Worm (Caenorhabditis elegans): Measurements from ENCODE around the gene col-164.

The col-164 gene

ce11 chrX:2078822-2079221 lies 14.4 kb upstream of the col-164 start:
- no peak for TF ChIP-seq rnt-1 (tag; optimal IDR thresholded peaks at IDR 0.05)
- TF ChIP-seq tlp-1 (tag; optimal IDR thresholded peaks at IDR 0.05): no peak
- TF ChIP-seq zag-1 (tag; optimal IDR thresholded peaks at IDR 0.05): no peak
- peak; percentile 51 for TF ChIP-seq nhr-47 (tag; optimal IDR thresholded peaks at IDR 0.05)
- no peak for TF ChIP-seq nhr-20 (tag; optimal IDR thresholded peaks at IDR 0.05)
- no peak for TF ChIP-seq lin-14 (GFP tag; optimal IDR thresholded peaks at IDR 0.05)
- TF ChIP-seq unc-30 (tag; optimal IDR thresholded peaks at IDR 0.05): no peak
- TF ChIP-seq snpc-4 (tag; optimal IDR thresholded peaks at IDR 0.05): no peak
- TF ChIP-seq grh-1 (GFP tag; IDR thresholded peaks at IDR 0.05): no peak
- TF ChIP-seq jun-1 (tag; optimal IDR thresholded peaks at IDR 0.05): no peak
- peak; percentile 84 for TF ChIP-seq dsc-1 (tag; optimal IDR thresholded peaks at IDR 0.05)
- TF ChIP-seq aha-1 (tag; optimal IDR thresholded peaks at IDR 0.05): no peak
- TF ChIP-seq fkh-4 (tag; optimal IDR thresholded peaks at IDR 0.05; ENCODE audit: borderline replicate concordance): no peak
- TF ChIP-seq fos-1 (tag; optimal IDR thresholded peaks at IDR 0.05): no peak
- no peak for TF ChIP-seq pag-3 (tag; optimal IDR thresholded peaks at IDR 0.05; ENCODE audit: borderline replicate concordance, insufficient read depth)
- no peak for TF ChIP-seq nhr-77 (tag; optimal IDR thresholded peaks at IDR 0.05)
- TF ChIP-seq lin-39 (tag; optimal IDR thresholded peaks at IDR 0.05): no peak
- TF ChIP-seq unc-98 (GFP tag; IDR thresholded peaks at IDR 0.05): no peak
- peak; percentile 74 for TF ChIP-seq fkh-8 (tag; optimal IDR thresholded peaks at IDR 0.05)
- TF ChIP-seq efl-3 (GFP tag; optimal IDR thresholded peaks at IDR 0.05): no peak
- TF ChIP-seq lir-3 (tag; optimal IDR thresholded peaks at IDR 0.05; ENCODE audit: poor library complexity): no peak
- no peak for TF ChIP-seq C16A3.4 (tag; optimal IDR thresholded peaks at IDR 0.05)
- TF ChIP-seq ceh-82 (tag; optimal IDR thresholded peaks at IDR 0.05): no peak
- peak; percentile 19 for TF ChIP-seq nhr-11 (tag; optimal IDR thresholded peaks at IDR 0.05)
- TF ChIP-seq ceh-8 (GFP tag; optimal IDR thresholded peaks at IDR 0.05): no peak
- no peak for TF ChIP-seq ces-1 (GFP tag; optimal IDR thresholded peaks at IDR 0.05)
- no peak for TF ChIP-seq tbx-2 (tag; optimal IDR thresholded peaks at IDR 0.05)
- TF ChIP-seq egl-27 (tag; optimal IDR thresholded peaks at IDR 0.05): no peak
- peak; percentile 55 for TF ChIP-seq egl-13 (tag; optimal IDR thresholded peaks at IDR 0.05)
- peak; percentile 39 for TF ChIP-seq nhr-71 (tag; optimal IDR thresholded peaks at IDR 0.05)
- TF ChIP-seq C04F5.9 (tag; optimal IDR thresholded peaks at IDR 0.05): no peak
- TF ChIP-seq nhr-12 (tag; optimal IDR thresholded peaks at IDR 0.05): no peak
- TF ChIP-seq ceh-90 (tag; optimal IDR thresholded peaks at IDR 0.05): no peak
- TF ChIP-seq nhr-76 (tag; optimal IDR thresholded peaks at IDR 0.05): no peak
- TF ChIP-seq sptf-1 (tag; optimal IDR thresholded peaks at IDR 0.05): no peak
- TF ChIP-seq ama-1 (optimal IDR thresholded peaks at IDR 0.05): no peak
- no peak for TF ChIP-seq nhr-28 (tag; optimal IDR thresholded peaks at IDR 0.05)
- TF ChIP-seq unc-62 (GFP tag; optimal IDR thresholded peaks at IDR 0.05): no peak
- no peak for TF ChIP-seq aly-2 (tag; optimal IDR thresholded peaks at IDR 0.05)
- TF ChIP-seq nhr-237 (tag; optimal IDR thresholded peaks at IDR 0.05): no peak
- no peak for TF ChIP-seq isw-1 (GFP tag; IDR thresholded peaks at IDR 0.05)
- no peak for TF ChIP-seq pqm-1 (tag; optimal IDR thresholded peaks at IDR 0.05)
- no peak for TF ChIP-seq elt-2 (tag; optimal IDR thresholded peaks at IDR 0.05)
- no peak for TF ChIP-seq skn-1 (tag; optimal IDR thresholded peaks at IDR 0.05)
- TF ChIP-seq pax-3 (tag; optimal IDR thresholded peaks at IDR 0.05): peak; percentile 8
- TF ChIP-seq efl-1 (optimal IDR thresholded peaks at IDR 0.05): no peak
- no peak for TF ChIP-seq efl-1 (GFP tag; optimal IDR thresholded peaks at IDR 0.05 in 1 of 2)
- TF ChIP-seq dpl-1 (GFP tag; optimal IDR thresholded peaks at IDR 0.05): no peak
- no peak for TF ChIP-seq mdl-1 (tag; optimal IDR thresholded peaks at IDR 0.05)
- no peak for TF ChIP-seq ztf-11 (tag; optimal IDR thresholded peaks at IDR 0.05)
- TF ChIP-seq mab-9 (GFP tag; IDR thresholded peaks at IDR 0.05): no peak
- no peak for TF ChIP-seq hpl-2 (GFP tag; optimal IDR thresholded peaks at IDR 0.05)
